Fruit fly (Drosophila melanogaster) whole organism, embryonic: ENCODE measurements around the gene Fancd2.

ENCODE experiments used
- CG10267 ChIP-seq: fragments of 200-800 bp; sonication (Bioruptor generic); optimal IDR thresholded peaks from 2 replicates; lab custom pipeline; 2018; ENCODE audit warnings: missing biosample characterization, mild to moderate bottlenecking, missing genetic modification characterization, moderate library complexity
- CG11456 ChIP-seq: fragments of 200-800 bp; sonication (Bioruptor generic); IDR thresholded peaks from 3 replicates; pipeline ENCODE4 v1.3.6; 2022; ENCODE audit warnings: missing biosample characterization, missing genetic modification characterization
- CG11504 ChIP-seq: fragments of 200-800 bp; sonication (Bioruptor generic); optimal IDR thresholded peaks from 3 replicates; lab custom pipeline; 2019; ENCODE audit warnings: missing biosample characterization, mild to moderate bottlenecking, missing genetic modification characterization, moderate library complexity
- CG13296 ChIP-seq: fragments of 200-800 bp; sonication (Bioruptor generic); optimal IDR thresholded peaks from 3 replicates; lab custom pipeline; 2018; ENCODE audit warnings: missing biosample characterization, mild to moderate bottlenecking, missing genetic modification characterization
- CG13424 ChIP-seq: fragments of 200-800 bp; sonication (Bioruptor generic); optimal IDR thresholded peaks from 2 replicates; lab custom pipeline; 2019; ENCODE audit warnings: missing biosample characterization, mild to moderate bottlenecking, missing genetic modification characterization, moderate library complexity
- CG13624 ChIP-seq: fragments of 200-800 bp; sonication (Bioruptor generic); optimal IDR thresholded peaks from 2 replicates; lab custom pipeline; 2016; ENCODE audit warnings: missing biosample characterization, missing genetic modification characterization
- CG13775 ChIP-seq: fragments of 200-800 bp; sonication (Bioruptor generic); optimal IDR thresholded peaks from 3 replicates; lab custom pipeline; 2017; ENCODE audit warnings: missing biosample characterization, mild to moderate bottlenecking, missing genetic modification characterization
- CG14441 ChIP-seq: fragments of 200-800 bp; sonication (Bioruptor generic); IDR thresholded peaks from 2 replicates; pipeline ENCODE4 v1.3.6; 2022; ENCODE audit warnings: missing biosample characterization, missing genetic modification characterization
- CG16815 ChIP-seq: fragments of 200-800 bp; sonication (Bioruptor generic); optimal IDR thresholded peaks from 3 replicates; lab custom pipeline; 2017; ENCODE audit warnings: missing biosample characterization, mild to moderate bottlenecking, missing genetic modification characterization
- CG17361 ChIP-seq: fragments of 200-800 bp; sonication (Bioruptor generic); IDR thresholded peaks from 3 replicates; pipeline ENCODE4 v1.3.6; 2022; ENCODE audit warnings: missing biosample characterization, missing genetic modification characterization
- CG18262 ChIP-seq: fragments of 200-800 bp; optimal IDR thresholded peaks from 3 replicates; lab custom pipeline; 2019; ENCODE audit warnings: missing biosample characterization, mild to moderate bottlenecking, missing genetic modification characterization, moderate library complexity
- CG18619 ChIP-seq: fragments of 200-800 bp; sonication (Bioruptor generic); optimal IDR thresholded peaks from 3 replicates; lab custom pipeline; 2017; ENCODE audit warnings: missing biosample characterization, mild to moderate bottlenecking, missing genetic modification characterization
- CG2116 ChIP-seq: fragments of 200-800 bp; sonication (Bioruptor generic); optimal IDR thresholded peaks from 3 replicates; lab custom pipeline; 2018; ENCODE audit warnings: missing biosample characterization, mild to moderate bottlenecking, missing genetic modification characterization
- CG30403 ChIP-seq: fragments of 200-800 bp; sonication (Bioruptor generic); optimal IDR thresholded peaks from 3 replicates; lab custom pipeline; 2016; ENCODE audit warnings: missing biosample characterization, missing genetic modification characterization
- CG31441 ChIP-seq: fragments of 200-800 bp; sonication (Bioruptor generic); IDR thresholded peaks from 2 replicates; pipeline ENCODE4 v1.3.6; 2022; ENCODE audit warnings: missing biosample characterization, missing genetic modification characterization
- CG32532 ChIP-seq: fragments of 200-800 bp; sonication (Bioruptor generic); IDR thresholded peaks from 2 replicates; pipeline ENCODE4 v1.3.6; 2022; ENCODE audit warnings: missing biosample characterization, missing genetic modification characterization
- CG4282 ChIP-seq: fragments of 200-800 bp; sonication (Bioruptor generic); optimal IDR thresholded peaks from 2 replicates; lab custom pipeline; 2016; ENCODE audit warnings: missing biosample characterization, missing genetic modification characterization
- CG4730 ChIP-seq: fragments of 200-800 bp; sonication (Bioruptor generic); IDR thresholded peaks from 2 replicates; pipeline ENCODE4 v1.3.6; 2022; ENCODE audit warnings: missing biosample characterization, missing genetic modification characterization
- CG7556 ChIP-seq: fragments of 200-800 bp; sonication (Bioruptor generic); optimal IDR thresholded peaks from 2 replicates; lab custom pipeline; 2017; ENCODE audit warnings: missing biosample characterization, mild to moderate bottlenecking, missing genetic modification characterization
- CG7839 ChIP-seq: fragments of 200-800 bp; sonication (Bioruptor generic); optimal IDR thresholded peaks from 3 replicates; lab custom pipeline; 2018; ENCODE audit warnings: missing biosample characterization, mild to moderate bottlenecking, missing genetic modification characterization, moderate library complexity
- CoRest ChIP-seq: fragments of 200-800 bp; sonication (Bioruptor generic); optimal IDR thresholded peaks from 3 replicates; lab custom pipeline; 2018; ENCODE audit warnings: missing biosample characterization, mild to moderate bottlenecking, missing genetic modification characterization, moderate library complexity
- CrebB ChIP-seq: fragments of 200-800 bp; sonication (Bioruptor generic); optimal IDR thresholded peaks from 3 replicates; lab custom pipeline; 2018; ENCODE audit warnings: missing biosample characterization, mild to moderate bottlenecking, missing genetic modification characterization
- Elba2 ChIP-seq: fragments of 200-800 bp; sonication (Bioruptor generic); optimal IDR thresholded peaks from 3 replicates; lab custom pipeline; 2016; ENCODE audit warnings: missing biosample characterization, missing genetic modification characterization
- Fer1 ChIP-seq: fragments of 200-800 bp; sonication (Bioruptor generic); optimal IDR thresholded peaks from 2 replicates; lab custom pipeline; 2017; ENCODE audit warnings: missing biosample characterization, mild to moderate bottlenecking, missing genetic modification characterization
- HHEX ChIP-seq: fragments of 200-800 bp; sonication (Bioruptor generic); optimal IDR thresholded peaks from 3 replicates; lab custom pipeline; 2017; ENCODE audit warnings: missing biosample characterization, mild to moderate bottlenecking, missing genetic modification characterization, missing genetic modification reagents
- Hmr ChIP-seq: fragments of 200-800 bp; sonication (Bioruptor generic); optimal IDR thresholded peaks from 3 replicates; lab custom pipeline; 2017; ENCODE audit warnings: mild to moderate bottlenecking, missing biosample characterization, missing genetic modification reagents, missing genetic modification characterization
- Hr51 ChIP-seq, 2 experiments: fragments of 200-800 bp; sonication (Bioruptor generic); optimal IDR thresholded peaks; 2 replicates in 1 of 2; 3 replicates in 1 of 2; lab custom pipeline; 2016 to 2018; ENCODE audit warnings: missing biosample characterization in 2 of 2, missing genetic modification characterization in 2 of 2, mild to moderate bottlenecking in 1 of 2, moderate library complexity in 1 of 2
- Myb ChIP-seq: fragments of 200-800 bp; sonication (Bioruptor generic); optimal IDR thresholded peaks from 2 replicates; lab custom pipeline; 2016; ENCODE audit warnings: missing biosample characterization, missing genetic modification characterization
- Oli ChIP-seq: fragments of 200-800 bp; sonication (Bioruptor generic); optimal IDR thresholded peaks from 2 replicates; lab custom pipeline; 2018; ENCODE audit warnings: missing biosample characterization, mild to moderate bottlenecking, missing genetic modification characterization, moderate library complexity
- PHDP ChIP-seq: fragments of 200-800 bp; sonication (Bioruptor generic); optimal IDR thresholded peaks from 3 replicates; lab custom pipeline; 2018; ENCODE audit warnings: missing biosample characterization, mild to moderate bottlenecking, missing genetic modification characterization, moderate library complexity
- Rfx ChIP-seq: fragments of 200-800 bp; sonication (Bioruptor generic); IDR thresholded peaks from 2 replicates; pipeline ENCODE4 v1.3.6; 2022; ENCODE audit warnings: missing biosample characterization, missing genetic modification characterization
- Taf1 ChIP-seq: fragments of 200-800 bp; sonication (Bioruptor generic); IDR thresholded peaks from 2 replicates; pipeline ENCODE4 v1.3.6; 2022; ENCODE audit warnings: missing biosample characterization, missing genetic modification characterization
- YL-1 ChIP-seq: fragments of 200-800 bp; sonication (Bioruptor generic); optimal IDR thresholded peaks from 3 replicates; lab custom pipeline; 2017; ENCODE audit warnings: missing biosample characterization, mild to moderate bottlenecking, missing genetic modification characterization
- az2 ChIP-seq: fragments of 200-800 bp; sonication (Bioruptor generic); optimal IDR thresholded peaks from 3 replicates; lab custom pipeline; 2016; ENCODE audit warnings: missing biosample characterization, missing genetic modification characterization
- bcd ChIP-seq: fragments of 200-800 bp; sonication (Bioruptor generic); optimal IDR thresholded peaks from 2 replicates; lab custom pipeline; 2017; ENCODE audit warnings: missing biosample characterization, mild to moderate bottlenecking, missing genetic modification characterization
- bsh ChIP-seq, 2 experiments: fragments of 200-800 bp; sonication (Bioruptor generic); optimal IDR thresholded peaks; 2 replicates each; lab custom pipeline; 2017 to 2018; ENCODE audit warnings: mild to moderate bottlenecking in 2 of 2, missing biosample characterization in 2 of 2, missing genetic modification characterization in 2 of 2, moderate library complexity in 1 of 2
- croc ChIP-seq: fragments of 200-800 bp; sonication (Bioruptor generic); conservative IDR thresholded peaks from 3 replicates; pipeline ENCODE4 v1.3.6; 2022; ENCODE audit warnings: missing biosample characterization, missing genetic modification characterization
- cwo ChIP-seq: fragments of 200-800 bp; sonication (Bioruptor generic); optimal IDR thresholded peaks from 3 replicates; lab custom pipeline; 2017; ENCODE audit warnings: missing biosample characterization, missing genetic modification characterization, mild to moderate bottlenecking, moderate library complexity, missing genetic modification reagents
- dmrt99B ChIP-seq: fragments of 200-800 bp; sonication (Bioruptor generic); optimal IDR thresholded peaks from 2 replicates; lab custom pipeline; 2018; ENCODE audit warnings: missing biosample characterization, mild to moderate bottlenecking, missing genetic modification characterization, moderate library complexity
- dpn ChIP-seq, 2 experiments: fragments of 200-800 bp; sonication (Bioruptor generic); optimal IDR thresholded peaks; 3 replicates each; lab custom pipeline; 2016; ENCODE audit warnings: missing biosample characterization in 2 of 2, missing genetic modification characterization in 2 of 2
- eve ChIP-seq, 2 experiments: fragments of >200 bp; optimal IDR thresholded peaks; 2 replicates each; lab custom pipeline; 2017; ENCODE audit warnings: missing biosample characterization in 2 of 2, missing genetic modification characterization in 2 of 2
- gem ChIP-seq: fragments of 200-800 bp; sonication (Bioruptor generic); optimal IDR thresholded peaks from 2 replicates; lab custom pipeline; 2019; ENCODE audit warnings: missing biosample characterization, mild to moderate bottlenecking, missing genetic modification characterization, moderate library complexity
- grau ChIP-seq: fragments of 200-800 bp; optimal IDR thresholded peaks from 3 replicates; lab custom pipeline; 2019; ENCODE audit warnings: missing biosample characterization, mild to moderate bottlenecking, missing genetic modification characterization, moderate library complexity
- nerfin-2 ChIP-seq: fragments of 200-800 bp; sonication (Bioruptor generic); IDR thresholded peaks from 2 replicates; pipeline ENCODE4 v1.3.6; 2022; ENCODE audit warnings: missing biosample characterization, missing genetic modification characterization; ENCODE audit not compliant: partially characterized antibody
- nom ChIP-seq: fragments of 200-800 bp; sonication (Bioruptor generic); optimal IDR thresholded peaks from 2 replicates; lab custom pipeline; 2017; ENCODE audit warnings: missing biosample characterization, missing genetic modification characterization, mild to moderate bottlenecking, moderate library complexity, missing genetic modification reagents
- odd ChIP-seq: fragments of 200-800 bp; sonication (Bioruptor generic); optimal IDR thresholded peaks from 2 replicates; lab custom pipeline; 2017; ENCODE audit warnings: missing biosample characterization, mild to moderate bottlenecking, missing genetic modification characterization
- peb ChIP-seq: fragments of 200-800 bp; sonication (Bioruptor generic); IDR thresholded peaks from 2 replicates; pipeline ENCODE4 v1.3.6; 2022; ENCODE audit warnings: missing biosample characterization, missing genetic modification characterization
- row ChIP-seq: fragments of 200-800 bp; sonication (Bioruptor generic); IDR thresholded peaks from 3 replicates; pipeline ENCODE4 v1.3.6; 2022; ENCODE audit warnings: missing biosample characterization, missing genetic modification characterization
- tgo ChIP-seq: fragments of 200-800 bp; sonication (Bioruptor generic); IDR thresholded peaks from 3 replicates; pipeline ENCODE4 v1.3.6; 2022; ENCODE audit warnings: missing biosample characterization, missing genetic modification characterization

Fancd2 gene

dm6 chr3R:20836257-20836856, 20.4 kb upstream of the Fancd2 start (continued):
- TF ChIP-seq peb (no peak), CG7839 (tag; lab: Kevin White, UChicago) (peak; percentile 30), gem (tag; lab: Kevin White, UChicago) (peak; percentile 58), Hr51 (GFP tag; optimal IDR thresholded peaks at IDR 0.05; lab: Kevin White, UChicago) (peak in 1 of 2 experiments; percentile 51), Taf1 (no peak), Myb (GFP tag; lab: Kevin White, UChicago) (no peak), CG4282 (GFP tag; lab: Kevin White, UChicago) (no peak), CoRest (tag; lab: Kevin White, UChicago) (peak; percentile 33), bsh (GFP tag; optimal IDR thresholded peaks at IDR 0.05; lab: Kevin White, UChicago) (peak in 1 of 2 experiments; percentile 26), grau (tag; lab: Kevin White, UChicago) (peak; percentile 50), CG30403 (GFP tag; lab: Kevin White, UChicago) (peak; percentile 9), CG10267 (tag; lab: Kevin White, UChicago) (no peak), Fer1 (GFP tag; lab: Kevin White, UChicago) (peak; percentile 1), CrebB (tag; lab: Kevin White, UChicago) (no peak), CG13624 (no peak), YL-1 (GFP tag; lab: Kevin White, UChicago) (no peak), cwo (GFP tag; lab: Kevin White, UChicago) (peak; percentile 7), CG2116 (GFP tag; lab: Kevin White, UChicago) (no peak), CG11504 (tag; lab: Kevin White, UChicago) (peak; percentile 38), CG7556 (peak; percentile 42), eve (GFP tag; optimal IDR thresholded peaks at IDR 0.05; lab: Kevin White, UChicago) (peak in 1 of 2 experiments; percentile 61), dpn (GFP tag; optimal IDR thresholded peaks at IDR 0.05; lab: Kevin White, UChicago) (no peak), Elba2 (GFP tag; lab: Kevin White, UChicago) (no peak), nerfin-2 (GFP tag; lab: Robert Waterston, UW) (no peak), odd (GFP tag; lab: Kevin White, UChicago) (peak; percentile 1), CG32532 (no peak), CG17361 (0 out of 3 replicates have a peak, but pooled peaks have one; percentile 18), CG13424 (peak; percentile 18), Rfx (GFP tag; lab: Robert Waterston, UW) (0 out of 2 replicates have a peak, but pooled peaks have one; percentile 5), CG4730 (GFP tag; lab: Robert Waterston, UW) (0 out of 2 replicates have a peak, but pooled peaks have one; percentile 5), CG13775 (GFP tag; lab: Kevin White, UChicago) (peak; percentile 11), CG16815 (GFP tag; lab: Kevin White, UChicago) (peak; percentile 10), CG18619 (GFP tag; lab: Kevin White, UChicago) (peak; percentile 28), az2 (GFP tag; lab: Kevin White, UChicago) (peak; percentile 11), dmrt99B (peak; percentile 21), PHDP (peak; percentile 15), bcd (GFP tag; lab: Kevin White, UChicago) (peak; percentile 5), Oli (peak; percentile 38), CG11456 (no peak), CG18262 (tag; lab: Kevin White, UChicago) (peak; percentile 11), CG31441 (GFP tag; lab: Robert Waterston, UW) (0 out of 2 replicates have a peak, but pooled peaks have one; percentile 24), row (GFP tag; lab: Robert Waterston, UW) (peak; percentile 48), HHEX (GFP tag; lab: Kevin White, UChicago) (peak; percentile 22), CG13296 (GFP tag; lab: Kevin White, UChicago) (peak; percentile 5), tgo (GFP tag; lab: Robert Waterston, UW) (no peak), nom (GFP tag; lab: Kevin White, UChicago) (no peak), croc (GFP tag; lab: Robert Waterston, UW) (no peak), CG14441 (GFP tag; lab: Robert Waterston, UW) (peak; percentile 11; the same call in 1 of the 2 replicates), Hmr (GFP tag; lab: Kevin White, UChicago) (peak; percentile 7)
